Worm (Caenorhabditis elegans): Measurements from ENCODE around the gene F43C11.8.

DNA sequence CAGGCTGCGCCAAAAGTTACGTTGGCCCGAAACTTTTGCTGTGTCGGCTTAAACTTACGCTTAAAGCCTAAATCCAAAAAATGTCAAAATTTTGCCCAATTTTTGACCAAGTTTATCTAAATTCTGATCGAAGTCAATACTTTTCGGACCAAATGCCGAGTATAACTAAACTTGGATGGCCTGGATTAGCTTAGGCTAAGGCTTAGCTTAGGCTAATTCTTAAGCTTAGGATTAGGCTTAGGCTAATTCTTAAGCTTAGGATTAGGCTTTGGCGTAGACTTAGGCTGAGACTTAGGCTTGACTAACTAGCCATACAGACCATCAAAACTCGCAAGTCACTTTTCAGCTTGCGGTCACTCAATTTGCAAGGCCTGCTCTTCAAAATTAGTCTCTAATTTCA, 3.9 kb downstream of the F43C11.8 start:
- TF ChIP-seq nhr-48 (tag; optimal IDR thresholded peaks at IDR 0.05) (no peak), ama-1 (optimal IDR thresholded peaks at IDR 0.05) (no peak), Y105C5A.15 (GFP tag; IDR thresholded peaks at IDR 0.05) (no peak), unc-39 (tag; optimal IDR thresholded peaks at IDR 0.05) (no peak), jun-1 (tag; optimal IDR thresholded peaks at IDR 0.05) (no peak), snpc-4 (tag; optimal IDR thresholded peaks at IDR 0.05) (no peak), ceh-82 (tag; optimal IDR thresholded peaks at IDR 0.05) (no peak)

All from whole organism, L4 larva.